Fruit fly (Drosophila melanogaster): ENCODE results near the gene CG4995.
A peak's percentile ranks its signal among the peaks of the same experiment; 100 is the strongest.

The CG4995 gene

DNA sequence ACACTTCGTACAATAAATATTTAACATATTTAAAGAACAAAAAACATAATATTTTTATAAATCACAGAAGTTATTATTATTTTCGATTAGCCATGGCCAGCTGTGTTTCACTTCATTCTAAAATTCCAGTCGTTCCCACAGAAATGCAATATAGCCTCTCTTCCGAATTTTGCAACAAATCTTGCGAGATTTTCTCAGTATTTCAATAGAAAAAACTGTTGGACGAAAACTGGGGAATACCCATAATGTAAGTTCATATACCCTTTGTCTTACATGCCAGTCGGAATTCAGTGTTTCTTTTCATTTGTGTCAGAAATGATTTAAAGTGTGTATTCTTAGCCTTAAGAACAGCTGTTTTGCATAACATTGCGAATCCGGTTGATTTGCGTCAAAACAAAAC is 34.2 kb downstream of the CG4995 start, which contains the start of the genes CtsL4 and ClpP (continued):
- TF ChIP-seq CG10462 (GFP tag; optimal IDR thresholded peaks at IDR 0.05) (no peak), otp (GFP tag; IDR thresholded peaks at IDR 0.05) (no peak), CG1529 (GFP tag; optimal IDR thresholded peaks at IDR 0.05) (no peak), CG17802 (tag; optimal IDR thresholded peaks at IDR 0.05) (peak; percentile 94), wek (GFP tag; optimal IDR thresholded peaks at IDR 0.05) (peak; percentile 97), Nf-YC (tag; optimal IDR thresholded peaks at IDR 0.05) (peak; percentile 49), Hsf (GFP tag; optimal IDR thresholded peaks at IDR 0.05) (peak; percentile 59), Bteb2 (GFP tag; optimal IDR thresholded peaks at IDR 0.05) (peak; percentile 24), Trl (optimal IDR thresholded peaks at IDR 0.05) (no peak), Trl (GFP tag; optimal IDR thresholded peaks at IDR 0.05) (peak; percentile 8), az2 (GFP tag; optimal IDR thresholded peaks at IDR 0.05) (peak; percentile 52), CG14710 (tag; optimal IDR thresholded peaks at IDR 0.05) (peak; percentile 67), lov (optimal IDR thresholded peaks at IDR 0.05) (no peak), lov (GFP tag; IDR thresholded peaks at IDR 0.05) (0 out of 3 replicates have a peak, but pooled peaks have one; percentile 9), CG3847 (GFP tag; IDR thresholded peaks at IDR 0.05) (peak; percentile 36; the same call in 1 of the 2 replicates), tin (GFP tag; optimal IDR thresholded peaks at IDR 0.05) (peak; percentile 46), en (GFP tag; optimal IDR thresholded peaks at IDR 0.05) (no peak), Dek (tag; optimal IDR thresholded peaks at IDR 0.05) (peak; percentile 33), Deaf1 (tag; optimal IDR thresholded peaks at IDR 0.05) (no peak), CG11093 (GFP tag; IDR thresholded peaks at IDR 0.05) (no peak), cas (GFP tag; IDR thresholded peaks at IDR 0.05) (no peak), kay (GFP tag; optimal IDR thresholded peaks at IDR 0.05) (peak; percentile 13), unc-4 (GFP tag; IDR thresholded peaks at IDR 0.05; ENCODE audit: partially characterized antibody) (no peak), NfI (GFP tag; optimal IDR thresholded peaks at IDR 0.05) (peak; percentile 18), dpn (GFP tag; optimal IDR thresholded peaks at IDR 0.05) (peak; percentile 53 to 67), CG8924 (tag; optimal IDR thresholded peaks at IDR 0.05) (peak; percentile 59), Ptx1 (GFP tag; IDR thresholded peaks at IDR 0.05) (peak; percentile 60), Bgb (GFP tag; IDR thresholded peaks at IDR 0.05; ENCODE audit: partially characterized antibody) (no peak), Atf3 (GFP tag; optimal IDR thresholded peaks at IDR 0.05) (no peak), sens-2 (GFP tag; IDR thresholded peaks at IDR 0.05) (no peak; the same call in 1 of the 2 replicates), CG4617 (GFP tag; optimal IDR thresholded peaks at IDR 0.05; ENCODE audit: borderline replicate concordance) (peak; percentile 76), Fer3 (tag; optimal IDR thresholded peaks at IDR 0.05) (peak; percentile 26), CG32767 (GFP tag; IDR thresholded peaks at IDR 0.05) (peak; percentile 66; the same call in 1 of the 2 replicates), ranshi (GFP tag; IDR thresholded peaks at IDR 0.05) (no peak), BEAF-32 (GFP tag; optimal IDR thresholded peaks at IDR 0.05) (peak; percentile 31), pfk (GFP tag; optimal IDR thresholded peaks at IDR 0.05) (peak; percentile 97), CG6791 (GFP tag; IDR thresholded peaks at IDR 0.05; ENCODE audit: partially characterized antibody) (no peak), CG9797 (GFP tag; optimal IDR thresholded peaks at IDR 0.05) (peak; percentile 1), CG12942 (GFP tag; optimal IDR thresholded peaks at IDR 0.05) (peak; percentile 1), CG14050 (GFP tag; IDR thresholded peaks at IDR 0.05) (no peak), Poxn (GFP tag; IDR thresholded peaks at IDR 0.05) (no peak), CG10366 (GFP tag; IDR thresholded peaks at IDR 0.05) (peak; percentile 38; the same call in 1 of the 2 replicates), CG13775 (GFP tag; optimal IDR thresholded peaks at IDR 0.05) (peak; percentile 37), Atf6 (GFP tag; IDR thresholded peaks at IDR 0.05) (0 out of 2 replicates have a peak, but pooled peaks have one; percentile 35), NC2β (GFP tag; optimal IDR thresholded peaks at IDR 0.05) (no peak), Xrp1 (GFP tag; IDR thresholded peaks at IDR 0.05) (peak; percentile 33; the same call in 1 of the 2 replicates), CG18764 (GFP tag; optimal IDR thresholded peaks at IDR 0.05) (peak; percentile 17), bigmax (GFP tag; optimal IDR thresholded peaks at IDR 0.05) (peak; percentile 12), YL-1 (GFP tag; optimal IDR thresholded peaks at IDR 0.05) (peak; percentile 53), Hr3 (GFP tag; optimal IDR thresholded peaks at IDR 0.05) (peak; percentile 51), CG4404 (GFP tag; IDR thresholded peaks at IDR 0.05) (0 out of 2 replicates have a peak, but pooled peaks have one; percentile 17), CG17359 (tag; optimal IDR thresholded peaks at IDR 0.05) (peak; percentile 18)
